Worm (Caenorhabditis elegans) whole organism, young adult: ENCODE data around the gene F13D12.3.
A peak's percentile ranks its signal among the peaks of the same experiment; 100 is the strongest.

Source experiments
- B0035.1 ChIP-seq: sonication (generic microtip); optimal IDR thresholded peaks from 2 replicates; lab custom pipeline; 2016; ENCODE audit warnings: missing genetic modification characterization, mild to moderate bottlenecking, missing compliant biosample characterization, missing genotype, missing genetic modification reagents
- C06A6.2 ChIP-seq: fragments of 200-800 bp; sonication (Bioruptor generic); conservative IDR thresholded peaks from 2 replicates; pipeline ENCODE4 v1.3.6; 2022; ENCODE audit warnings: missing genetic modification characterization, missing compliant biosample characterization
- C17E4.6 ChIP-seq: fragments of 200-800 bp; sonication (Bioruptor generic); IDR thresholded peaks from 2 replicates; pipeline ENCODE4 v1.3.6; 2022; ENCODE audit warnings: missing genetic modification reagents, missing genetic modification characterization, missing compliant biosample characterization
- D2030.7 ChIP-seq: fragments of 200-800 bp; sonication (Bioruptor generic); IDR thresholded peaks from 2 replicates; pipeline ENCODE4 v1.3.6; 2022; ENCODE audit warnings: missing genetic modification reagents, missing genetic modification characterization, missing compliant biosample characterization
- F22D6.2 ChIP-seq: sonication (generic microtip); optimal IDR thresholded peaks from 2 replicates; lab custom pipeline; 2016; ENCODE audit warnings: mild to moderate bottlenecking, missing genetic modification characterization, missing compliant biosample characterization
- F33H1.4 ChIP-seq: fragments of 200-800 bp; sonication (Bioruptor generic); IDR thresholded peaks from 2 replicates; pipeline ENCODE4 v1.3.6; 2022; ENCODE audit warnings: missing genetic modification reagents, missing genetic modification characterization, missing compliant biosample characterization
- F37B4.10 ChIP-seq: fragments of 200-800 bp; sonication (Bioruptor generic); IDR thresholded peaks from 2 replicates; pipeline ENCODE4 v1.3.6; 2022; ENCODE audit warnings: missing genetic modification characterization, missing compliant biosample characterization
- K12H6.12 ChIP-seq: fragments of 200-800 bp; sonication (Bioruptor generic); optimal IDR thresholded peaks from 2 replicates; lab custom pipeline; 2018; ENCODE audit warnings: mild to moderate bottlenecking, missing genetic modification characterization, missing compliant biosample characterization
- T26A5.8 ChIP-seq: sonication (generic microtip); optimal IDR thresholded peaks from 2 replicates; lab custom pipeline; 2016; ENCODE audit warnings: missing genetic modification characterization, missing compliant biosample characterization
- Y53F4B.3 ChIP-seq: fragments of 200-800 bp; sonication (Bioruptor generic); IDR thresholded peaks from 2 replicates; pipeline ENCODE4 v1.3.6; 2022; ENCODE audit warnings: missing genetic modification reagents, missing genetic modification characterization, missing compliant biosample characterization
- Y56A3A.18 ChIP-seq: fragments of 200-800 bp; sonication (Bioruptor generic); IDR thresholded peaks from 2 replicates; pipeline ENCODE4 v1.3.6; 2022; ENCODE audit warnings: missing genetic modification reagents, missing genetic modification characterization, missing compliant biosample characterization
- Y95B8A.8 ChIP-seq: fragments of 200-800 bp; sonication (Bioruptor generic); IDR thresholded peaks from 2 replicates; pipeline ENCODE4 v1.3.6; 2022; ENCODE audit warnings: missing genetic modification reagents, missing genetic modification characterization, missing compliant biosample characterization
- ZK185.1 ChIP-seq: sonication (generic microtip); optimal IDR thresholded peaks from 2 replicates; lab custom pipeline; 2016; ENCODE audit warnings: mild to moderate bottlenecking, missing genetic modification characterization, missing compliant biosample characterization; ENCODE audit not compliant: poor library complexity, severe bottlenecking
- aptf-2 ChIP-seq: fragments of 200-800 bp; sonication (Bioruptor generic); conservative IDR thresholded peaks from 2 replicates; pipeline ENCODE4 v1.3.6; 2022; ENCODE audit warnings: missing genetic modification reagents, missing genetic modification characterization, missing compliant biosample characterization
- atf-7 ChIP-seq: sonication (generic microtip); optimal IDR thresholded peaks from 2 replicates; lab custom pipeline; 2017; ENCODE audit warnings: mild to moderate bottlenecking, missing genetic modification characterization, missing compliant biosample characterization
- athp-1 ChIP-seq: sonication (generic microtip); optimal IDR thresholded peaks from 2 replicates; lab custom pipeline; 2017; ENCODE audit warnings: mild to moderate bottlenecking, missing genetic modification characterization, missing compliant biosample characterization
- attf-6 ChIP-seq: fragments of 200-800 bp; sonication (Bioruptor generic); IDR thresholded peaks from 2 replicates; pipeline ENCODE4 v1.3.6; 2022; ENCODE audit warnings: missing genetic modification reagents, missing genetic modification characterization, missing compliant biosample characterization
- ceh-27 ChIP-seq: fragments of 200-800 bp; sonication (Bioruptor generic); optimal IDR thresholded peaks from 2 replicates; lab custom pipeline; 2018; ENCODE audit warnings: mild to moderate bottlenecking, missing genetic modification characterization, moderate library complexity, missing compliant biosample characterization
- chd-7 ChIP-seq: sonication (generic microtip); optimal IDR thresholded peaks from 2 replicates; lab custom pipeline; 2016; ENCODE audit warnings: mild to moderate bottlenecking, missing genetic modification characterization, moderate library complexity, missing compliant biosample characterization
- die-1 ChIP-seq: sonication (generic microtip); optimal IDR thresholded peaks from 2 replicates; lab custom pipeline; 2016; ENCODE audit warnings: missing genotype, mild to moderate bottlenecking, missing genetic modification characterization, missing compliant biosample characterization
- dox-1 ChIP-seq: fragments of 200-800 bp; sonication (Bioruptor generic); IDR thresholded peaks from 2 replicates; pipeline ENCODE4 v1.3.6; 2022; ENCODE audit warnings: missing genetic modification reagents, missing genetic modification characterization, missing compliant biosample characterization
- egrh-3 ChIP-seq: fragments of 200-800 bp; sonication (Bioruptor generic); IDR thresholded peaks from 2 replicates; pipeline ENCODE4 v1.3.6; 2022; ENCODE audit warnings: missing genetic modification reagents, missing genetic modification characterization, missing compliant biosample characterization
- ekl-4 ChIP-seq: fragments of 200-800 bp; sonication (Bioruptor generic); IDR thresholded peaks from 2 replicates; pipeline ENCODE4 v1.3.6; 2022; ENCODE audit warnings: missing genetic modification reagents, missing genetic modification characterization, missing compliant biosample characterization
- let-526 ChIP-seq: fragments of 200-800 bp; sonication (Bioruptor generic); IDR thresholded peaks from 2 replicates; pipeline ENCODE4 v1.3.6; 2022; ENCODE audit warnings: missing genetic modification reagents, missing genetic modification characterization, missing compliant biosample characterization
- lin-40 ChIP-seq: sonication (generic microtip); optimal IDR thresholded peaks from 2 replicates; lab custom pipeline; 2016; ENCODE audit warnings: missing genetic modification characterization, mild to moderate bottlenecking, missing compliant biosample characterization, missing genotype, missing genetic modification reagents
- lir-1 ChIP-seq: fragments of 200-800 bp; sonication (Bioruptor generic); conservative IDR thresholded peaks from 2 replicates; pipeline ENCODE4 v1.3.6; 2022; ENCODE audit warnings: missing genetic modification reagents, missing genetic modification characterization, missing compliant biosample characterization
- lsl-1 ChIP-seq: fragments of 200-800 bp; sonication (Bioruptor generic); optimal IDR thresholded peaks from 2 replicates; lab custom pipeline; 2018; ENCODE audit warnings: mild to moderate bottlenecking, missing genetic modification characterization, moderate library complexity, missing compliant biosample characterization
- madf-10 ChIP-seq: sonication (generic microtip); optimal IDR thresholded peaks from 2 replicates; lab custom pipeline; 2016; ENCODE audit warnings: mild to moderate bottlenecking, missing genetic modification characterization, missing compliant biosample characterization
- madf-3 ChIP-seq: fragments of 200-800 bp; sonication (Bioruptor generic); IDR thresholded peaks from 2 replicates; pipeline ENCODE4 v1.3.6; 2022; ENCODE audit warnings: missing genetic modification reagents, missing genetic modification characterization, missing compliant biosample characterization
- madf-8 ChIP-seq: fragments of 200-800 bp; sonication (Bioruptor generic); conservative IDR thresholded peaks from 2 replicates; pipeline ENCODE4 v1.3.6; 2022; ENCODE audit warnings: missing genetic modification reagents, missing genetic modification characterization, missing compliant biosample characterization
- mcd-1 ChIP-seq: fragments of 200-800 bp; sonication (Bioruptor generic); IDR thresholded peaks from 2 replicates; pipeline ENCODE4 v1.3.6; 2022; ENCODE audit warnings: missing genetic modification reagents, missing genetic modification characterization, missing compliant biosample characterization
- nhr-179 ChIP-seq: sonication (generic microtip); optimal IDR thresholded peaks from 2 replicates; lab custom pipeline; 2016; ENCODE audit warnings: mild to moderate bottlenecking, missing genetic modification characterization, missing compliant biosample characterization
- nhr-90 ChIP-seq: sonication (generic microtip); optimal IDR thresholded peaks from 2 replicates; lab custom pipeline; 2016; ENCODE audit warnings: missing genotype, mild to moderate bottlenecking, missing genetic modification characterization, missing compliant biosample characterization
- pbrm-1 ChIP-seq: fragments of 200-800 bp; sonication (Bioruptor generic); IDR thresholded peaks from 2 replicates; pipeline ENCODE4 v1.3.6; 2022; ENCODE audit warnings: missing genetic modification reagents, missing genetic modification characterization, missing compliant biosample characterization
- pha-4 ChIP-seq: fragments of 150-350 bp; sonication (generic microtip); optimal IDR thresholded peaks from 2 replicates; lab custom pipeline; 2014; ENCODE audit warnings: missing biosample characterization, missing genetic modification reagents, missing genetic modification characterization
- rec-8 ChIP-seq, 2 experiments: sonication (generic microtip); optimal IDR thresholded peaks; 2 replicates each; lab custom pipeline; 2016; ENCODE audit warnings: mild to moderate bottlenecking in 2 of 2, missing genetic modification characterization in 2 of 2, missing genetic modification reagents in 2 of 2, missing genotype in 2 of 2, missing biosample characterization in 1 of 2, missing compliant biosample characterization in 1 of 2, moderate library complexity in 1 of 2
- repo-1 ChIP-seq: sonication (generic microtip); optimal IDR thresholded peaks from 2 replicates; lab custom pipeline; 2017; ENCODE audit warnings: mild to moderate bottlenecking, missing genetic modification characterization, missing compliant biosample characterization
- rpc-1 ChIP-seq, 2 experiments: fragments of 150-350 bp in 1 of 2; sonication (generic microtip) in 1 of 2; optimal IDR thresholded peaks; 2 replicates each; lab custom pipeline; 2014 to 2018; ENCODE audit warnings: missing biosample characterization in 1 of 2, missing genetic modification characterization in 1 of 2, missing genetic modification reagents in 1 of 2, missing genotype in 1 of 2
- sea-2 ChIP-seq: fragments of 200-800 bp; sonication (Bioruptor generic); IDR thresholded peaks from 2 replicates; pipeline ENCODE4 v1.3.6; 2022; ENCODE audit warnings: missing genetic modification characterization, missing compliant biosample characterization
- snpc-1.1 ChIP-seq: sonication (generic microtip); optimal IDR thresholded peaks from 2 replicates; lab custom pipeline; 2017; ENCODE audit warnings: missing genetic modification characterization, mild to moderate bottlenecking, missing compliant biosample characterization, antibody characterized with exemption, moderate library complexity, missing genotype, missing genetic modification reagents; ENCODE audit not compliant: insufficient read depth
- snpc-1.3 ChIP-seq: sonication (generic microtip); optimal IDR thresholded peaks from 2 replicates; lab custom pipeline; 2017; ENCODE audit warnings: missing genetic modification characterization, mild to moderate bottlenecking, missing compliant biosample characterization, antibody characterized with exemption, moderate library complexity, missing genotype, missing genetic modification reagents; ENCODE audit not compliant: insufficient read depth
- snpc-3.4 ChIP-seq: sonication (generic microtip); optimal IDR thresholded peaks from 2 replicates; lab custom pipeline; 2017; ENCODE audit warnings: missing genetic modification characterization, mild to moderate bottlenecking, missing compliant biosample characterization, antibody characterized with exemption, moderate library complexity, missing genotype, missing genetic modification reagents
- snpc-4 ChIP-seq, 5 experiments: fragments of 150-350 bp in 1 of 5; sonication (generic microtip) in 4 of 5; optimal IDR thresholded peaks; 2 replicates each; lab custom pipeline; 2014 to 2018; ENCODE audit warnings: missing genetic modification characterization in 5 of 5, missing biosample characterization in 3 of 5, antibody characterized with exemption in 2 of 5, mild to moderate bottlenecking in 2 of 5, missing compliant biosample characterization in 2 of 5, missing genotype in 2 of 5, moderate library complexity in 2 of 5, missing genetic modification reagents in 1 of 5
- tbp1 ChIP-seq: fragments of 200-800 bp; sonication (Bioruptor generic); optimal IDR thresholded peaks from 2 replicates; lab custom pipeline; 2018; ENCODE audit warnings: mild to moderate bottlenecking, missing genetic modification characterization, missing compliant biosample characterization
- tbx-9 ChIP-seq: sonication (generic microtip); optimal IDR thresholded peaks from 2 replicates; lab custom pipeline; 2016; ENCODE audit warnings: borderline replicate concordance, missing genetic modification characterization, inconsistent platforms, missing compliant biosample characterization
- unc-130 ChIP-seq: sonication (generic microtip); optimal IDR thresholded peaks from 2 replicates; lab custom pipeline; 2016; ENCODE audit warnings: missing genetic modification reagents, missing genetic modification characterization, missing compliant biosample characterization
- ztf-3 ChIP-seq: fragments of 200-800 bp; sonication (Bioruptor generic); optimal IDR thresholded peaks from 2 replicates; lab custom pipeline; 2018; ENCODE audit warnings: mild to moderate bottlenecking, missing genetic modification characterization, missing compliant biosample characterization

The F13D12.3 gene

ce11 chrII:11756684-11757107 lies 36.5 kb downstream of the F13D12.3 start (continued):
- TF ChIP-seq Y53F4B.3 (GFP tag; lab: Robert Waterston, UW) (no peak), C17E4.6 (no peak), T26A5.8 (tag; lab: Kevin White, UChicago) (no peak), athp-1 (peak; percentile 33), die-1 (tag; lab: Kevin White, UChicago) (no peak), dox-1 (peak; percentile 77), K12H6.12 (tag; lab: Kevin White, UChicago) (peak; percentile 50), D2030.7 (GFP tag; lab: Robert Waterston, UW) (0 out of 2 replicates have a peak, but pooled peaks have one; percentile 11), B0035.1 (tag; lab: Kevin White, UChicago) (no peak), pha-4 (tag; lab: Kevin White, UChicago) (no peak), snpc-3.4 (tag; lab: Kevin White, UChicago) (peak; percentile 45), ekl-4 (GFP tag; lab: Robert Waterston, UW) (0 out of 2 replicates have a peak, but pooled peaks have one; percentile 38), Y95B8A.8 (GFP tag; lab: Robert Waterston, UW) (no peak), pbrm-1 (no peak), ceh-27 (no peak), egrh-3 (GFP tag; lab: Robert Waterston, UW) (no peak), sea-2 (GFP tag; lab: Robert Waterston, UW) (no peak), chd-7 (no peak), rpc-1 (optimal IDR thresholded peaks at IDR 0.05; lab: Kevin White, UChicago) (no peak), rpc-1 (tag; optimal IDR thresholded peaks at IDR 0.05; lab: Kevin White, UChicago) (no peak), let-526 (GFP tag; lab: Robert Waterston, UW) (no peak), rec-8 (tag; optimal IDR thresholded peaks at IDR 0.05; lab: Kevin White, UChicago) (no peak), lsl-1 (GFP tag; lab: Kevin White, UChicago) (peak; percentile 44), F33H1.4 (GFP tag; lab: Robert Waterston, UW) (no peak), snpc-1.3 (tag; lab: Kevin White, UChicago) (no peak), unc-130 (no peak), atf-7 (no peak), attf-6 (GFP tag; lab: Robert Waterston, UW) (peak; percentile 45; the same call in 1 of the 2 replicates), ZK185.1 (tag; lab: Kevin White, UChicago) (peak; percentile 12), madf-10 (tag; lab: Kevin White, UChicago) (peak; percentile 23), tbx-9 (no peak), nhr-179 (tag; lab: Kevin White, UChicago) (no peak), snpc-4 (GFP tag; optimal IDR thresholded peaks at IDR 0.05; lab: Kevin White, UChicago) (peak; percentile 78), snpc-4 (tag; optimal IDR thresholded peaks at IDR 0.05; lab: Kevin White, UChicago) (peak; percentile 72 to 92 (median 90)), F22D6.2 (no peak), mcd-1 (GFP tag; lab: Robert Waterston, UW) (peak; percentile 33; the same call in 1 of the 2 replicates), lir-1 (no peak), Y56A3A.18 (peak; percentile 33; the same call in 1 of the 2 replicates), madf-8 (no peak), madf-3 (GFP tag; lab: Robert Waterston, UW) (no peak), snpc-1.1 (peak; percentile 86), C06A6.2 (GFP tag; lab: Robert Waterston, UW) (peak; percentile 55; the same call in 1 of the 2 replicates), nhr-90 (tag; lab: Kevin White, UChicago) (peak; percentile 24), repo-1 (tag; lab: Kevin White, UChicago) (no peak), aptf-2 (GFP tag; lab: Robert Waterston, UW) (no peak), lin-40 (tag; lab: Kevin White, UChicago) (no peak), tbp1 (GFP tag; lab: Kevin White, UChicago) (peak; percentile 59), ztf-3 (GFP tag; lab: Kevin White, UChicago) (peak; percentile 49), F37B4.10 (GFP tag; lab: Robert Waterston, UW) (no peak)
